Fruit fly (Drosophila melanogaster) whole organism, embryonic: ENCODE results near the gene Dlic.

Experiments used
- Abd-B ChIP-seq: fragments of 200-800 bp; sonication (Bioruptor generic); optimal IDR thresholded peaks from 2 replicates; lab custom pipeline; 2018; ENCODE audit warnings: missing biosample characterization, mild to moderate bottlenecking, missing genetic modification characterization, moderate library complexity
- CG10462 ChIP-seq: fragments of 200-800 bp; sonication (Bioruptor generic); optimal IDR thresholded peaks from 2 replicates; lab custom pipeline; 2016; ENCODE audit warnings: missing biosample characterization, missing genetic modification characterization
- CG10979 ChIP-seq: fragments of 200-800 bp; sonication (Bioruptor generic); optimal IDR thresholded peaks from 2 replicates; lab custom pipeline; 2018; ENCODE audit warnings: missing biosample characterization, mild to moderate bottlenecking, missing genetic modification characterization, moderate library complexity
- CG12659 ChIP-seq: fragments of 200-800 bp; sonication (Bioruptor generic); optimal IDR thresholded peaks from 3 replicates; lab custom pipeline; 2017; ENCODE audit warnings: mild to moderate bottlenecking, missing biosample characterization, missing genetic modification reagents, missing genetic modification characterization
- CG13296 ChIP-seq: fragments of 200-800 bp; sonication (Bioruptor generic); optimal IDR thresholded peaks from 3 replicates; lab custom pipeline; 2018; ENCODE audit warnings: missing biosample characterization, mild to moderate bottlenecking, missing genetic modification characterization
- CG14667 ChIP-seq: fragments of 200-800 bp; sonication (Bioruptor generic); IDR thresholded peaks from 2 replicates; pipeline ENCODE4 v1.3.6; 2022; ENCODE audit warnings: missing biosample characterization, missing genetic modification characterization
- CG14710 ChIP-seq: fragments of 200-800 bp; sonication (Bioruptor generic); optimal IDR thresholded peaks from 3 replicates; lab custom pipeline; 2019; ENCODE audit warnings: missing biosample characterization, mild to moderate bottlenecking, missing genetic modification characterization, moderate library complexity
- CG15696 ChIP-seq: fragments of 200-800 bp; sonication (Bioruptor generic); optimal IDR thresholded peaks from 2 replicates; lab custom pipeline; 2019; ENCODE audit warnings: missing biosample characterization, mild to moderate bottlenecking, missing genetic modification characterization, moderate library complexity
- CG1647 ChIP-seq: fragments of 200-800 bp; sonication (Bioruptor generic); optimal IDR thresholded peaks from 3 replicates; lab custom pipeline; 2016; ENCODE audit warnings: missing biosample characterization, missing genetic modification characterization
- CG16813 ChIP-seq: fragments of 200-800 bp; sonication (Bioruptor generic); IDR thresholded peaks from 3 replicates; pipeline ENCODE4 v1.3.6; 2022; ENCODE audit warnings: missing biosample characterization, missing genetic modification characterization; ENCODE audit not compliant: partially characterized antibody
- CG31441 ChIP-seq: fragments of 200-800 bp; sonication (Bioruptor generic); IDR thresholded peaks from 2 replicates; pipeline ENCODE4 v1.3.6; 2022; ENCODE audit warnings: missing biosample characterization, missing genetic modification characterization
- CG3847 ChIP-seq: fragments of 200-800 bp; sonication (Bioruptor generic); IDR thresholded peaks from 2 replicates; pipeline ENCODE4 v1.3.6; 2022; ENCODE audit warnings: missing biosample characterization, missing genetic modification characterization
- CG42726 ChIP-seq: fragments of 200-800 bp; sonication (Bioruptor generic); IDR thresholded peaks from 2 replicates; pipeline ENCODE4 v1.3.6; 2022; ENCODE audit warnings: missing biosample characterization, missing genetic modification characterization; ENCODE audit not compliant: partially characterized antibody
- CG4617 ChIP-seq: fragments of 200-800 bp; sonication (Bioruptor generic); optimal IDR thresholded peaks from 3 replicates; lab custom pipeline; 2016; ENCODE audit warnings: missing biosample characterization, missing genetic modification characterization, borderline replicate concordance
- CG6683 ChIP-seq: fragments of 200-800 bp; sonication (Bioruptor generic); optimal IDR thresholded peaks from 2 replicates; lab custom pipeline; 2017; ENCODE audit warnings: missing biosample characterization, mild to moderate bottlenecking, missing genetic modification characterization, missing genetic modification reagents
- CG8290 ChIP-seq, 3 experiments: fragments of 200-800 bp; sonication (Bioruptor generic); optimal IDR thresholded peaks; 2 replicates each; lab custom pipeline; 2016 to 2019; ENCODE audit warnings: missing biosample characterization in 3 of 3, missing genetic modification characterization in 3 of 3, mild to moderate bottlenecking in 2 of 3, moderate library complexity in 1 of 3
- CG9215 ChIP-seq: fragments of 200-800 bp; sonication (Bioruptor generic); IDR thresholded peaks from 2 replicates; pipeline ENCODE4 v1.3.6; 2022; ENCODE audit warnings: missing biosample characterization, missing genetic modification characterization
- Dll ChIP-seq: fragments of 200-800 bp; sonication (Bioruptor generic); IDR thresholded peaks from 4 replicates; pipeline ENCODE4 v1.3.6; 2022; ENCODE audit warnings: missing biosample characterization, missing genetic modification characterization; ENCODE audit not compliant: partially characterized antibody
- HmgD ChIP-seq: fragments of 200-800 bp; sonication (Bioruptor generic); optimal IDR thresholded peaks from 3 replicates; lab custom pipeline; 2016; ENCODE audit warnings: missing biosample characterization, missing genetic modification characterization
- Hr3 ChIP-seq: fragments of 200-800 bp; sonication (Bioruptor generic); optimal IDR thresholded peaks from 3 replicates; lab custom pipeline; 2016; ENCODE audit warnings: missing biosample characterization, missing genetic modification characterization
- Med ChIP-seq: fragments of 200-800 bp; sonication (Bioruptor generic); peaks from one replicate; lab custom pipeline; 2016; ENCODE audit warnings: missing biosample characterization, missing genetic modification characterization, mild to moderate bottlenecking, inconsistent platforms, moderate library complexity
- Myb ChIP-seq: fragments of 200-800 bp; sonication (Bioruptor generic); optimal IDR thresholded peaks from 2 replicates; lab custom pipeline; 2016; ENCODE audit warnings: missing biosample characterization, missing genetic modification characterization
- Opbp ChIP-seq: fragments of 200-800 bp; sonication (Bioruptor generic); IDR thresholded peaks from 3 replicates; pipeline ENCODE4 v1.3.6; 2022; ENCODE audit warnings: missing biosample characterization, missing genetic modification characterization; ENCODE audit not compliant: partially characterized antibody
- Ptx1 ChIP-seq: fragments of 200-800 bp; sonication (Bioruptor generic); IDR thresholded peaks from 2 replicates; pipeline ENCODE4 v1.3.6; 2022; ENCODE audit warnings: missing biosample characterization, missing genetic modification characterization
- Sox100B ChIP-seq: fragments of 200-800 bp; sonication (Bioruptor generic); optimal IDR thresholded peaks from 3 replicates; lab custom pipeline; 2018; ENCODE audit warnings: missing biosample characterization, mild to moderate bottlenecking, missing genetic modification characterization
- Sox102F ChIP-seq: fragments of 200-800 bp; sonication (Bioruptor generic); optimal IDR thresholded peaks from 2 replicates; lab custom pipeline; 2018; ENCODE audit warnings: missing biosample characterization, mild to moderate bottlenecking, missing genetic modification characterization, moderate library complexity
- Sry-δ ChIP-seq: fragments of 200-800 bp; sonication (Bioruptor generic); optimal IDR thresholded peaks from 2 replicates; lab custom pipeline; 2016; ENCODE audit warnings: missing biosample characterization, missing genetic modification characterization
- Tbp ChIP-seq: fragments of >200 bp; optimal IDR thresholded peaks from 2 replicates; lab custom pipeline; 2018; ENCODE audit warnings: missing biosample characterization, missing genetic modification characterization
- Xbp1 ChIP-seq: fragments of 200-800 bp; sonication (Bioruptor generic); optimal IDR thresholded peaks from 3 replicates; lab custom pipeline; 2016; ENCODE audit warnings: missing biosample characterization, mild to moderate bottlenecking, missing genetic modification characterization
- ap ChIP-seq: fragments of 200-800 bp; sonication (Bioruptor generic); IDR thresholded peaks from 2 replicates; pipeline ENCODE4 v1.3.6; 2022; ENCODE audit warnings: missing biosample characterization, missing genetic modification characterization
- bbx ChIP-seq: fragments of 200-800 bp; sonication (Bioruptor generic); IDR thresholded peaks from 2 replicates; pipeline ENCODE4 v1.3.6; 2022; ENCODE audit warnings: missing biosample characterization, missing genetic modification characterization; ENCODE audit not compliant: partially characterized antibody
- dmrt11E ChIP-seq: fragments of 200-800 bp; sonication (Bioruptor generic); optimal IDR thresholded peaks from 3 replicates; lab custom pipeline; 2018; ENCODE audit warnings: missing biosample characterization, mild to moderate bottlenecking, missing genetic modification characterization, moderate library complexity
- dpn ChIP-seq, 2 experiments: fragments of 200-800 bp; sonication (Bioruptor generic); optimal IDR thresholded peaks; 3 replicates each; lab custom pipeline; 2016; ENCODE audit warnings: missing biosample characterization in 2 of 2, missing genetic modification characterization in 2 of 2
- en ChIP-seq: fragments of 200-800 bp; sonication (Bioruptor generic); optimal IDR thresholded peaks from 2 replicates; lab custom pipeline; 2016; ENCODE audit warnings: missing biosample characterization, missing genetic modification characterization
- insv ChIP-seq, 2 experiments: fragments of 200-800 bp; sonication (Bioruptor generic); optimal IDR thresholded peaks; 3 replicates each; lab custom pipeline; 2016 to 2018; ENCODE audit warnings: missing biosample characterization in 2 of 2, missing genetic modification characterization in 2 of 2
- klu ChIP-seq: fragments of 200-800 bp; sonication (Bioruptor generic); IDR thresholded peaks from 2 replicates; pipeline ENCODE4 v1.3.6; 2022; ENCODE audit warnings: missing biosample characterization, missing genetic modification characterization
- maf-S ChIP-seq: fragments of 200-800 bp; sonication (Bioruptor generic); optimal IDR thresholded peaks from 2 replicates; lab custom pipeline; 2016; ENCODE audit warnings: missing biosample characterization, missing genetic modification characterization
- mld ChIP-seq: fragments of 200-800 bp; sonication (Bioruptor generic); IDR thresholded peaks from 3 replicates; pipeline ENCODE4 v1.3.6; 2022; ENCODE audit warnings: missing biosample characterization, missing genetic modification characterization; ENCODE audit not compliant: partially characterized antibody
- nerfin-2 ChIP-seq: fragments of 200-800 bp; sonication (Bioruptor generic); IDR thresholded peaks from 2 replicates; pipeline ENCODE4 v1.3.6; 2022; ENCODE audit warnings: missing biosample characterization, missing genetic modification characterization; ENCODE audit not compliant: partially characterized antibody
- otp ChIP-seq: fragments of 200-800 bp; sonication (Bioruptor generic); IDR thresholded peaks from 3 replicates; pipeline ENCODE4, ENCODE4 v1.3.6; 2022; ENCODE audit warnings: missing biosample characterization, missing genetic modification characterization
- pho ChIP-seq: fragments of 200-800 bp; sonication (Bioruptor generic); optimal IDR thresholded peaks from 2 replicates; lab custom pipeline; 2016; ENCODE audit warnings: missing biosample characterization, missing genetic modification characterization
- phol ChIP-seq: fragments of 200-800 bp; sonication (Bioruptor generic); optimal IDR thresholded peaks from 3 replicates; lab custom pipeline; 2018; ENCODE audit warnings: missing biosample characterization, mild to moderate bottlenecking, missing genetic modification characterization, moderate library complexity
- scrt ChIP-seq: fragments of 200-800 bp; sonication (Bioruptor generic); optimal IDR thresholded peaks from 2 replicates; lab custom pipeline; 2018; ENCODE audit warnings: missing biosample characterization, mild to moderate bottlenecking, missing genetic modification characterization, moderate library complexity
- vfl ChIP-seq: fragments of 200-800 bp; sonication (Bioruptor generic); optimal IDR thresholded peaks from 2 replicates; lab custom pipeline; 2016; ENCODE audit warnings: missing biosample characterization, missing genetic modification characterization
- zen ChIP-seq: fragments of 200-800 bp; sonication (Bioruptor generic); optimal IDR thresholded peaks from 3 replicates; lab custom pipeline; 2018; ENCODE audit warnings: missing biosample characterization, mild to moderate bottlenecking, missing genetic modification characterization, moderate library complexity
- zen2 ChIP-seq: fragments of 200-800 bp; sonication (Bioruptor generic); IDR thresholded peaks from 3 replicates; pipeline ENCODE4 v1.3.6; 2022; ENCODE audit warnings: missing biosample characterization, missing genetic modification characterization; ENCODE audit not compliant: partially characterized antibody
- zfh1 ChIP-seq: fragments of 200-800 bp; sonication (Bioruptor generic); IDR thresholded peaks from 3 replicates; pipeline ENCODE4 v1.3.6; 2022; ENCODE audit warnings: missing biosample characterization, missing genetic modification characterization

Gene Dlic

dm6 chrX:11153826-11154510 is at the start of gene Dlic, which contains the start of gene rtv (continued):
- TF ChIP-seq CG16813 (peak; percentile 73), Sry-δ (peak; percentile 43), Abd-B (GFP tag; lab: Kevin White, UChicago) (peak; percentile 25), klu (GFP tag; lab: Robert Waterston, UW) (no peak), dmrt11E (tag; lab: Kevin White, UChicago) (no peak), dpn (GFP tag; optimal IDR thresholded peaks at IDR 0.05; lab: Kevin White, UChicago) (peak; percentile 8 to 30), Xbp1 (peak; percentile 47), CG6683 (GFP tag; lab: Kevin White, UChicago) (no peak), zen2 (peak; percentile 22; the same call in 1 of the 3 replicates), Ptx1 (GFP tag; lab: Robert Waterston, UW) (peak; percentile 37; the same call in 1 of the 2 replicates), insv (GFP tag; optimal IDR thresholded peaks at IDR 0.05; lab: Kevin White, UChicago) (peak in 1 of 2 experiments; percentile 46), Sox100B (GFP tag; lab: Kevin White, UChicago) (no peak), CG10979 (tag; lab: Kevin White, UChicago) (no peak), zfh1 (GFP tag; lab: Robert Waterston, UW) (0 out of 3 replicates have a peak, but pooled peaks have one; percentile 19), CG3847 (GFP tag; lab: Robert Waterston, UW) (0 out of 2 replicates have a peak, but pooled peaks have one; percentile 26), CG8290 (GFP tag; optimal IDR thresholded peaks at IDR 0.05; lab: Kevin White, UChicago) (peak; percentile 52), CG8290 (tag; optimal IDR thresholded peaks at IDR 0.05; lab: Kevin White, UChicago) (peak; percentile 17 to 23), CG15696 (tag; lab: Kevin White, UChicago) (peak; percentile 21), CG12659 (GFP tag; lab: Kevin White, UChicago) (peak; percentile 72), CG14710 (peak; percentile 63), zen (peak; percentile 38), Hr3 (GFP tag; lab: Kevin White, UChicago) (no peak), ap (GFP tag; lab: Robert Waterston, UW) (no peak), CG31441 (peak; percentile 63; the same call in 1 of the 2 replicates), mld (GFP tag; lab: Robert Waterston, UW) (no peak), CG9215 (no peak), CG1647 (GFP tag; lab: Kevin White, UChicago) (peak; percentile 1), Dll (GFP tag; lab: Robert Waterston, UW) (peak; percentile 88), CG14667 (GFP tag; lab: Robert Waterston, UW) (no peak), HmgD (GFP tag; lab: Kevin White, UChicago) (peak; percentile 21), Med (peak; percentile 85), vfl (GFP tag; lab: Kevin White, UChicago) (no peak), bbx (GFP tag; lab: Robert Waterston, UW) (peak; percentile 57; the same call in 1 of the 2 replicates), nerfin-2 (GFP tag; lab: Robert Waterston, UW) (peak; percentile 54; the same call in 1 of the 2 replicates), phol (tag; lab: Kevin White, UChicago) (peak; percentile 28), scrt (GFP tag; lab: Kevin White, UChicago) (no peak), CG13296 (no peak), Myb (peak; percentile 29), Opbp (GFP tag; lab: Robert Waterston, UW) (0 out of 3 replicates have a peak, but pooled peaks have one; percentile 47), pho (no peak), CG10462 (GFP tag; lab: Kevin White, UChicago) (peak; percentile 35), CG4617 (no peak), en (GFP tag; lab: Kevin White, UChicago) (no peak), CG42726 (GFP tag; lab: Robert Waterston, UW) (0 out of 2 replicates have a peak, but pooled peaks have one; percentile 37), Sox102F (peak; percentile 32), otp (GFP tag; lab: Robert Waterston, UW) (0 out of 3 replicates have a peak, but pooled peaks have one; percentile 13), maf-S (GFP tag; lab: Kevin White, UChicago) (no peak), Tbp (no peak)
